Worm (Caenorhabditis elegans): ENCODE measurements around the gene ZK593.3.

DNA sequence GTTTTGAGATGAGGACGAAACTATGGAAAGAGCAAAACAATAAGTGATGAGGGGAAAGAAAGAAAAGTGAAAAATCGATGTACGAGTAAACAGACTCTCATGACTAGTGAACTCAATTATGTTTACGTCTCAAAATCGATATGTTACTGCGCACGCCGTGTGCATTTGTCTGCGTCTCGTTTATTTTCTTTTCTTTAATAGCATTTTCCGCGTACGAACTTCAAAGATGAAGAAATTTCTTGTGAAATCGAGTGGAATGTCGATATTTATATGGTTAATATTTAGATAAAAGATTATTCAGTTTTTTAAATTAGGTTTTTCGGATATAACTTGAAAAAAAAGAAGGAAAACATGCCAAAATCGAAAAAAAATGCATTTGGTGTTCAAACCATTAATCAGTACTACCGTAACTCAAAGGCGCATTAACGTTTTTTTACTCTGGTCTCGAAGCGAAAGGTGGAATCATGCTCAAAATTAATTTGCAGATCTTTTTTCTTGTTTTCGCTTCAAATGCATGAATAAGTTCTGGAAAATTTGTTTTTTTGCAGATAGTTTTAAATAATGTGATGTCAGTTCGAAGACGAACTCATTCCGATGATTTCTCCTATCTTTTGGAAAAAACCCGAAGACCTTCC is 21.5 kb downstream of the ZK593.3 start, which contains the start of gene fic-1:
- TF ChIP-seq ztf-11 (tag; optimal IDR thresholded peaks at IDR 0.05): no peak
- no peak for TF ChIP-seq egl-43 (GFP tag; IDR thresholded peaks at IDR 0.05)
- no peak for TF ChIP-seq egl-27 (tag; optimal IDR thresholded peaks at IDR 0.05)
- TF ChIP-seq lim-7 (GFP tag; IDR thresholded peaks at IDR 0.05): no peak
- TF ChIP-seq fkh-10 (GFP tag; optimal IDR thresholded peaks at IDR 0.05): peak; percentile 95
- TF ChIP-seq F10B5.3 (tag; optimal IDR thresholded peaks at IDR 0.05): no peak
- TF ChIP-seq nhr-48 (tag; optimal IDR thresholded peaks at IDR 0.05): no peak
- TF ChIP-seq lin-13 (GFP tag; optimal IDR thresholded peaks at IDR 0.05): no peak
- TF ChIP-seq dpl-1 (GFP tag; optimal IDR thresholded peaks at IDR 0.05): peak; percentile 53
- no peak for TF ChIP-seq lin-15B (tag; optimal IDR thresholded peaks at IDR 0.05)
- peak; percentile 58 for TF ChIP-seq dve-1 (tag; optimal IDR thresholded peaks at IDR 0.05; ENCODE audit: insufficient read depth)

Measured in whole organism, L4 larva.